Worm (Caenorhabditis elegans) whole organism, L2 larva: ENCODE data around the gene Y105C5B.15.

ENCODE experiments used
- R02D3.7 ChIP-seq: fragments of 150-350 bp; optimal IDR thresholded peaks from 2 replicates; lab custom pipeline; 2014; ENCODE audit warnings: missing biosample characterization, missing genetic modification characterization
- ama-1 ChIP-seq: fragments of 150-350 bp; optimal IDR thresholded peaks from 2 replicates; lab custom pipeline; 2018; ENCODE audit warnings: inconsistent platforms
- egl-27 ChIP-seq: sonication (generic microtip); optimal IDR thresholded peaks from 3 replicates; lab custom pipeline; 2017; ENCODE audit warnings: missing biosample characterization, missing genetic modification reagents, missing genetic modification characterization
- mab-5 ChIP-seq: fragments of 150-350 bp; optimal IDR thresholded peaks from 2 replicates; lab custom pipeline; 2014; ENCODE audit warnings: missing biosample characterization, missing genetic modification characterization
- nhr-11 ChIP-seq: fragments of 150-350 bp; optimal IDR thresholded peaks from 2 replicates; lab custom pipeline; 2014; ENCODE audit warnings: missing biosample characterization, missing genetic modification characterization
- nhr-12 ChIP-seq: fragments of 150-350 bp; optimal IDR thresholded peaks from 2 replicates; lab custom pipeline; 2014; ENCODE audit warnings: missing biosample characterization, missing genetic modification characterization
- nhr-237 ChIP-seq: fragments of 150-350 bp; optimal IDR thresholded peaks from 2 replicates; lab custom pipeline; 2014; ENCODE audit warnings: missing biosample characterization, missing genetic modification characterization
- nhr-25 ChIP-seq: fragments of 150-350 bp; sonication (generic microtip); optimal IDR thresholded peaks from 3 replicates; lab custom pipeline; 2014; ENCODE audit warnings: missing biosample characterization, missing genetic modification characterization
- peb-1 ChIP-seq: fragments of 150-350 bp; optimal IDR thresholded peaks from 2 replicates; lab custom pipeline; 2014; ENCODE audit warnings: missing biosample characterization, missing genetic modification characterization
- skn-1 ChIP-seq: sonication (generic microtip); optimal IDR thresholded peaks from 2 replicates; lab custom pipeline; 2017; ENCODE audit warnings: missing biosample characterization, missing genetic modification characterization
- snpc-4 ChIP-seq: fragments of 150-350 bp; optimal IDR thresholded peaks from 2 replicates; lab custom pipeline; 2014; ENCODE audit warnings: missing biosample characterization, missing genetic modification characterization
- unc-39 ChIP-seq: fragments of 150-350 bp; optimal IDR thresholded peaks from 2 replicates; lab custom pipeline; 2014; ENCODE audit warnings: missing biosample characterization, missing genetic modification characterization
- zag-1 ChIP-seq: fragments of 150-350 bp; optimal IDR thresholded peaks from 2 replicates; lab custom pipeline; 2014; ENCODE audit warnings: missing biosample characterization, missing genetic modification characterization

- TF ChIP-seq zag-1 (tag; lab: Kevin White, UChicago) (no peak), egl-27 (tag; lab: Kevin White, UChicago) (no peak), unc-39 (no peak), ama-1 (lab: Kevin White, UChicago) (no peak), mab-5 (tag; lab: Kevin White, UChicago) (no peak), peb-1 (tag; lab: Kevin White, UChicago) (no peak), nhr-12 (tag; lab: Kevin White, UChicago) (no peak), snpc-4 (tag; lab: Kevin White, UChicago) (no peak), nhr-25 (tag; lab: Kevin White, UChicago) (no peak), nhr-11 (no peak), skn-1 (tag; lab: Kevin White, UChicago) (no peak), R02D3.7 (tag; lab: Kevin White, UChicago) (no peak), nhr-237 (tag; lab: Kevin White, UChicago) (no peak)
Measured at ce11 chrIV:15964307-15964706, 12.6 kb downstream of the Y105C5B.15 start, which contains the start of gene Y105C5B.18.
